Fruit fly (Drosophila melanogaster): ENCODE results near the gene TfIIA-L.

Gene TfIIA-L

dm6 chr3R:27244742-27245400, 6.0 kb upstream of the TfIIA-L start, which contains the start of gene CG18766 (continued):
- TF ChIP-seq CG9932 (GFP tag; IDR thresholded peaks at IDR 0.05) (peak; percentile 54), CG30431 (GFP tag; optimal IDR thresholded peaks at IDR 0.05) (no peak), hkb (optimal IDR thresholded peaks at IDR 0.05) (peak; percentile 55), hkb (GFP tag; IDR thresholded peaks at IDR 0.05) (no peak), dm (GFP tag; optimal IDR thresholded peaks at IDR 0.05) (peak; percentile 73), CG1792 (GFP tag; optimal IDR thresholded peaks at IDR 0.05) (peak; percentile 5), crp (GFP tag; optimal IDR thresholded peaks at IDR 0.05) (peak in 1 of 2 experiments; percentile 20), Adf1 (GFP tag; IDR thresholded peaks at IDR 0.05) (peak; percentile 66), CG10321 (GFP tag; IDR thresholded peaks at IDR 0.05) (peak; percentile 98), abd-A (tag; optimal IDR thresholded peaks at IDR 0.05) (peak; percentile 63), CG9876 (GFP tag; optimal IDR thresholded peaks at IDR 0.05) (peak; percentile 3), Ets97D (GFP tag; optimal IDR thresholded peaks at IDR 0.05) (peak; percentile 61), CG1529 (GFP tag; optimal IDR thresholded peaks at IDR 0.05) (no peak), Neu2 (GFP tag; optimal IDR thresholded peaks at IDR 0.05; ENCODE audit: borderline replicate concordance) (peak; percentile 39), gfzf (GFP tag; optimal IDR thresholded peaks at IDR 0.05) (peak; percentile 30), CTCF (GFP tag; optimal IDR thresholded peaks at IDR 0.05) (peak; percentile 73), pan (optimal IDR thresholded peaks at IDR 0.05) (no peak), pan (GFP tag; optimal IDR thresholded peaks at IDR 0.05 in 1 of 2, IDR thresholded peaks at IDR 0.05 in 1 of 2) (no peak), Pdp1 (GFP tag; optimal IDR thresholded peaks at IDR 0.05) (peak in 1 of 2 experiments; percentile 57), CG11456 (GFP tag; IDR thresholded peaks at IDR 0.05) (0 out of 3 replicates have a peak, but pooled peaks have one; percentile 6), Optix (GFP tag; IDR thresholded peaks at IDR 0.05) (no peak), MESR4 (GFP tag; optimal IDR thresholded peaks at IDR 0.05) (peak; percentile 72), Xbp1 (GFP tag; optimal IDR thresholded peaks at IDR 0.05) (peak; percentile 25), Lhr (GFP tag; optimal IDR thresholded peaks at IDR 0.05) (peak; percentile 38), tll (GFP tag; optimal IDR thresholded peaks at IDR 0.05) (peak in 1 of 2 experiments; percentile 47), slbo (GFP tag; IDR thresholded peaks at IDR 0.05) (peak; percentile 61), grau (tag; optimal IDR thresholded peaks at IDR 0.05) (peak; percentile 29), wek (GFP tag; optimal IDR thresholded peaks at IDR 0.05) (no peak), CG16813 (GFP tag; IDR thresholded peaks at IDR 0.05; ENCODE audit: partially characterized antibody) (0 out of 3 replicates have a peak, but pooled peaks have one; percentile 21), Bdp1 (GFP tag; optimal IDR thresholded peaks at IDR 0.05) (peak; percentile 9), CG9727 (GFP tag; optimal IDR thresholded peaks at IDR 0.05) (no peak), ind (GFP tag; optimal IDR thresholded peaks at IDR 0.05) (peak; percentile 26), Side (GFP tag; optimal IDR thresholded peaks at IDR 0.05) (peak; percentile 36), CG2120 (GFP tag; optimal IDR thresholded peaks at IDR 0.05) (peak; percentile 37), chn (GFP tag; optimal IDR thresholded peaks at IDR 0.05) (peak; percentile 60), Antp (GFP tag; optimal IDR thresholded peaks at IDR 0.05) (peak; percentile 49), CG8478 (optimal IDR thresholded peaks at IDR 0.05) (peak; percentile 99), trem (tag; optimal IDR thresholded peaks at IDR 0.05) (peak; percentile 47), Bteb2 (GFP tag; optimal IDR thresholded peaks at IDR 0.05) (no peak), Ets65A (GFP tag) (peak; percentile 41), Gug (GFP tag; IDR thresholded peaks at IDR 0.05) (peak; percentile 18; the same call in 1 of the 4 replicates), ttk (GFP tag; IDR thresholded peaks at IDR 0.05) (no peak), CG4617 (GFP tag; optimal IDR thresholded peaks at IDR 0.05; ENCODE audit: borderline replicate concordance) (peak; percentile 89), cg (GFP tag; optimal IDR thresholded peaks at IDR 0.05) (peak; percentile 84), MBD-R2 (GFP tag; IDR thresholded peaks at IDR 0.05) (peak; percentile 83), Abd-B (GFP tag; optimal IDR thresholded peaks at IDR 0.05) (peak; percentile 24), NC2α (GFP tag; optimal IDR thresholded peaks at IDR 0.05) (no peak), grn (GFP tag; optimal IDR thresholded peaks at IDR 0.05) (peak; percentile 41), pzg (GFP tag; optimal IDR thresholded peaks at IDR 0.05) (peak; percentile 82), CG8924 (tag; optimal IDR thresholded peaks at IDR 0.05) (peak; percentile 14), CG7271 (tag; optimal IDR thresholded peaks at IDR 0.05) (no peak)

Data from whole organism, embryonic.